Fruit fly (Drosophila melanogaster): ENCODE results near the gene ry.

The ry gene

dm6 chr3R:13065180-13065757 is 32.9 kb downstream of the ry start:
- TF ChIP-seq EcR (GFP tag; optimal IDR thresholded peaks at IDR 0.05) (no peak), CG10348 (GFP tag; IDR thresholded peaks at IDR 0.05) (no peak), CG34367 (tag; optimal IDR thresholded peaks at IDR 0.05) (no peak), CG15710 (tag; optimal IDR thresholded peaks at IDR 0.05) (no peak), Ets98B (GFP tag; IDR thresholded peaks at IDR 0.05) (no peak), CG4496 (GFP tag; IDR thresholded peaks at IDR 0.05) (no peak), CG8301 (tag; optimal IDR thresholded peaks at IDR 0.05) (no peak), Pif1B (GFP tag; optimal IDR thresholded peaks at IDR 0.05) (no peak), CG9948 (tag; optimal IDR thresholded peaks at IDR 0.05) (no peak), rn (GFP tag; IDR thresholded peaks at IDR 0.05) (no peak), fd96Ca (GFP tag; IDR thresholded peaks at IDR 0.05) (no peak), gl (tag; optimal IDR thresholded peaks at IDR 0.05) (no peak)

- peak; percentile 38 for TF ChIP-seq Pif1A (GFP tag; optimal IDR thresholded peaks at IDR 0.05)
- TF ChIP-seq Snoo (tag; optimal IDR thresholded peaks at IDR 0.05), result peak; percentile 36
- no peak for TF ChIP-seq CG4496 (GFP tag; IDR thresholded peaks at IDR 0.05)
Observed at dm6 chr3R:13068022-13068421, 35.7 kb downstream of the ry start.

dm6 chr3R:13070011-13070619 is 37.8 kb downstream of the ry start:
- TF ChIP-seq D1 (tag; optimal IDR thresholded peaks at IDR 0.05) (no peak), CG10348 (GFP tag; IDR thresholded peaks at IDR 0.05) (no peak), Pif1B (GFP tag; optimal IDR thresholded peaks at IDR 0.05) (no peak)

- TF ChIP-seq CG9948 (tag; optimal IDR thresholded peaks at IDR 0.05) (no peak), CG10348 (GFP tag; IDR thresholded peaks at IDR 0.05) (no peak), CG8301 (tag; optimal IDR thresholded peaks at IDR 0.05) (no peak), CG14655 (GFP tag; optimal IDR thresholded peaks at IDR 0.05) (no peak), Snoo (tag; optimal IDR thresholded peaks at IDR 0.05) (no peak), rn (GFP tag; IDR thresholded peaks at IDR 0.05) (no peak), fd96Ca (GFP tag; IDR thresholded peaks at IDR 0.05) (no peak)
Observed at dm6 chr3R:13072052-13072451, 39.7 kb downstream of the ry start.

dm6 chr3R:13073174-13073573 is 40.8 kb downstream of the ry start:
- TF ChIP-seq Ets98B (GFP tag; IDR thresholded peaks at IDR 0.05) (no peak), CG15710 (tag; optimal IDR thresholded peaks at IDR 0.05) (no peak), CG4496 (GFP tag; IDR thresholded peaks at IDR 0.05) (no peak), gl (tag; optimal IDR thresholded peaks at IDR 0.05) (no peak), Pif1A (GFP tag; optimal IDR thresholded peaks at IDR 0.05) (no peak), rn (GFP tag; IDR thresholded peaks at IDR 0.05) (no peak), Pif1B (GFP tag; optimal IDR thresholded peaks at IDR 0.05) (no peak), CG32121 (GFP tag; IDR thresholded peaks at IDR 0.05) (no peak)

dm6 chr3R:13074588-13074987 is 42.3 kb downstream of the ry start:
- no peak for TF ChIP-seq CG9948 (tag; optimal IDR thresholded peaks at IDR 0.05)
- TF ChIP-seq CG13204 (GFP tag; optimal IDR thresholded peaks at IDR 0.05), result no peak
- no peak for TF ChIP-seq CG14655 (GFP tag; optimal IDR thresholded peaks at IDR 0.05)
- no peak for TF ChIP-seq Pif1A (GFP tag; optimal IDR thresholded peaks at IDR 0.05)
- no peak for TF ChIP-seq CG34367 (tag; optimal IDR thresholded peaks at IDR 0.05)
- TF ChIP-seq CG32121 (GFP tag; IDR thresholded peaks at IDR 0.05), result no peak
- TF ChIP-seq D1 (tag; optimal IDR thresholded peaks at IDR 0.05), result no peak
- no peak for TF ChIP-seq CG8159 (tag; optimal IDR thresholded peaks at IDR 0.05)
- no peak for TF ChIP-seq EcR (GFP tag; optimal IDR thresholded peaks at IDR 0.05)
- TF ChIP-seq fd96Ca (GFP tag; IDR thresholded peaks at IDR 0.05), result no peak

- TF ChIP-seq rn (GFP tag; IDR thresholded peaks at IDR 0.05) (no peak), CG9948 (tag; optimal IDR thresholded peaks at IDR 0.05) (no peak), EcR (GFP tag; optimal IDR thresholded peaks at IDR 0.05) (no peak), CG12605 (GFP tag; IDR thresholded peaks at IDR 0.05) (no peak), Pif1A (GFP tag; optimal IDR thresholded peaks at IDR 0.05) (no peak), Pif1B (GFP tag; optimal IDR thresholded peaks at IDR 0.05) (no peak), gl (tag; optimal IDR thresholded peaks at IDR 0.05) (no peak), D1 (tag; optimal IDR thresholded peaks at IDR 0.05) (no peak), CG13204 (GFP tag; optimal IDR thresholded peaks at IDR 0.05) (no peak), fd96Ca (GFP tag; IDR thresholded peaks at IDR 0.05) (no peak), CG14655 (GFP tag; optimal IDR thresholded peaks at IDR 0.05) (no peak), CG10348 (GFP tag; IDR thresholded peaks at IDR 0.05) (no peak), CG32121 (GFP tag; IDR thresholded peaks at IDR 0.05) (no peak)
Observed at dm6 chr3R:13075728-13076127, 43.4 kb downstream of the ry start.

- TF ChIP-seq CG14655 (GFP tag; optimal IDR thresholded peaks at IDR 0.05), result no peak
- TF ChIP-seq CG34367 (tag; optimal IDR thresholded peaks at IDR 0.05), result no peak
- no peak for TF ChIP-seq EcR (GFP tag; optimal IDR thresholded peaks at IDR 0.05)
- TF ChIP-seq CG13204 (GFP tag; optimal IDR thresholded peaks at IDR 0.05), result no peak
- TF ChIP-seq Snoo (tag; optimal IDR thresholded peaks at IDR 0.05), result no peak
- no peak for TF ChIP-seq CG4496 (GFP tag; IDR thresholded peaks at IDR 0.05)
- no peak for TF ChIP-seq CG17806 (tag; optimal IDR thresholded peaks at IDR 0.05)
- TF ChIP-seq CG10348 (GFP tag; IDR thresholded peaks at IDR 0.05), result no peak
- TF ChIP-seq Ets98B (GFP tag; IDR thresholded peaks at IDR 0.05), result no peak
- no peak for TF ChIP-seq CG8301 (tag; optimal IDR thresholded peaks at IDR 0.05)
- TF ChIP-seq rn (GFP tag; IDR thresholded peaks at IDR 0.05), result no peak
- no peak for TF ChIP-seq gl (tag; optimal IDR thresholded peaks at IDR 0.05)
Observed at dm6 chr3R:13077262-13077661, 44.9 kb downstream of the ry start.

All from whole organism, pupa.